Worm (Caenorhabditis elegans): ENCODE data around the gene C01G10.9.

DNA sequence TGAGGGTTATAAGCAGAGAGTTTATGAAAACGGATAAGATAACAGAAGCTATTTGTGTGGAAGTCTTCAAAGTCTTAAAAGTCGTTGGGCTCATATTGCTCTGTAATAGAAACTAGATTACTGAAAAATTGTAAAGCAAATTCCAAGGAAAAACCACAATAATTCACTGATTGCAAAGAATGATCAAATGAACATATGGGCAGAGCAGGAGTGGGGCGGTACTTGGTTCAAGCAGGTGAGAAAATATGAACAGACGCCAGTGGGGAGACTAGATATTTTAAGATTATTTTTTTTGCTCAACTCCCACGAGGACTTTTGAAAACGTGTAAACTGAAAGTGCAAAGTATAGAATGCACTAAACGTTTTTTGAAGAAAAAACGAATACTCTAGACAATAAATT, 50.1 kb downstream of the C01G10.9 start, which contains the start of gene str-171:
- TF ChIP-seq elt-4 (tag; optimal IDR thresholded peaks at IDR 0.05) (no peak), tbx-2 (tag; optimal IDR thresholded peaks at IDR 0.05) (no peak), fkh-10 (GFP tag; optimal IDR thresholded peaks at IDR 0.05) (no peak), ceh-14 (tag; optimal IDR thresholded peaks at IDR 0.05) (no peak)

All from whole organism, late embryonic.